Fruit fly (Drosophila melanogaster): ENCODE results near the gene bond.
A peak's percentile ranks its signal among the peaks of the same experiment; 100 is the strongest.

bond gene

DNA sequence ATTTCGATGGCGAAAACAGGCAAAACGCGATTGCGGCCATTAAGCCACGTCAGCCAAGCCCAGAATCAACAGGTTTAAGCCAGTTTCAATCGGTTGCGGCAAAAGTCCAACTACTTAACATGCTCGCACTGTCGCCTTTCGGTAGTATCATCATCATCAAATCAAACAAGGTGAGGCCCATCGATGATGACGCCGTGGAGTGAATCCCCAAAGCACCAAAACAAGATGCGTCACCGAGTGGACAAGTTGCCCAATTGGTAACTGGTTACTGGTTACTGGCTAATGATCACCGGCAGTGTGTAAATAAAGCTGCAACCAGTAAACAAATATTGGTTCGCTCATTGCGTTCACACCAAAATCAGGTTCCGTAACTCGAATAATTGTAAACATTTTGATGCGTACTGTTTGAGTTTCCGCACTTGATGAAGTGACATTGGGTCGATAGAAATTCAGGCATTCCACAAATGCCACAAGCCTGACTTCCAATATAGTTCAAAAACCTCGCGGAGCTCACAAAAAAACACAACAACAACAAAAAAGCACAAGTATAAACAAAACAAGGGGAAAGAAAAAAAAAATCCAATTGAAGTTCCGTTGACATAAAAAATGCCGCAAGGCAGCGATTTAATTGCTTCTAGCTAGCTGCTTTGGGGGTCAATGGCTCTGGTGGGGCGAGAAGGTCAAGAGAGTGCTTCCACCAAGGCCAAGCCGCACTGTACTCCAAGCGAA lies 26.0 kb upstream of the bond start (continued):
- TF ChIP-seq oc (tag; optimal IDR thresholded peaks at IDR 0.05) (peak; percentile 57), CG16863 (GFP tag; optimal IDR thresholded peaks at IDR 0.05) (peak; percentile 25), Blimp-1 (GFP tag; optimal IDR thresholded peaks at IDR 0.05) (peak; percentile 67), ap (GFP tag; IDR thresholded peaks at IDR 0.05) (peak; percentile 49; the same call in 1 of the 2 replicates), vvl (GFP tag; IDR thresholded peaks at IDR 0.05) (no peak; the same call in 1 of the 2 replicates), CG34224 (GFP tag; IDR thresholded peaks at IDR 0.05; ENCODE audit: partially characterized antibody) (0 out of 3 replicates have a peak, but pooled peaks have one; percentile 10), CG14014 (GFP tag; IDR thresholded peaks at IDR 0.05) (peak; percentile 38; the same call in 1 of the 2 replicates), trem (tag; optimal IDR thresholded peaks at IDR 0.05) (no peak), CG2889 (GFP tag; IDR thresholded peaks at IDR 0.05) (no peak), CG31224 (GFP tag; IDR thresholded peaks at IDR 0.05) (0 out of 2 replicates have a peak, but pooled peaks have one; percentile 32), HLHmδ (GFP tag; optimal IDR thresholded peaks at IDR 0.05) (peak; percentile 75), rib (GFP tag; IDR thresholded peaks at IDR 0.05) (no peak), CG12659 (GFP tag; optimal IDR thresholded peaks at IDR 0.05) (peak; percentile 56), CG31441 (GFP tag; IDR thresholded peaks at IDR 0.05) (peak; percentile 56), ken (GFP tag; IDR thresholded peaks at IDR 0.05) (no peak), CG32772 (GFP tag; IDR thresholded peaks at IDR 0.05) (no peak), YL-1 (GFP tag; optimal IDR thresholded peaks at IDR 0.05) (peak; percentile 5), CG12104 (GFP tag; optimal IDR thresholded peaks at IDR 0.05) (peak; percentile 14), CG10366 (GFP tag; IDR thresholded peaks at IDR 0.05) (no peak), CG8765 (GFP tag; IDR thresholded peaks at IDR 0.05) (no peak), MTF-1 (GFP tag; optimal IDR thresholded peaks at IDR 0.05; ENCODE audit: borderline replicate concordance) (peak; percentile 81), Lim3 (GFP tag; IDR thresholded peaks at IDR 0.05) (no peak), schlank (tag; optimal IDR thresholded peaks at IDR 0.05) (peak; percentile 21), CG11504 (tag; optimal IDR thresholded peaks at IDR 0.05) (peak; percentile 43), sqz (GFP tag; optimal IDR thresholded peaks at IDR 0.05) (peak; percentile 86), ind (GFP tag; optimal IDR thresholded peaks at IDR 0.05) (no peak), CG14710 (tag; optimal IDR thresholded peaks at IDR 0.05) (peak; percentile 44), CG3838 (GFP tag; optimal IDR thresholded peaks at IDR 0.05) (peak; percentile 32), zfh1 (GFP tag; IDR thresholded peaks at IDR 0.05) (peak; percentile 41; the same call in 2 of the 3 replicates), croc (GFP tag; conservative IDR thresholded peaks at IDR 0.05) (no peak), CG7271 (tag; optimal IDR thresholded peaks at IDR 0.05) (peak; percentile 42), Sry-β (GFP tag; optimal IDR thresholded peaks at IDR 0.05) (peak; percentile 26), so (GFP tag; IDR thresholded peaks at IDR 0.05) (peak; percentile 69; the same call in 2 of the 3 replicates), CG18262 (tag; optimal IDR thresholded peaks at IDR 0.05) (peak; percentile 42), Dip2 (GFP tag; IDR thresholded peaks at IDR 0.05) (no peak), CG2202 (tag; optimal IDR thresholded peaks at IDR 0.05) (peak; percentile 74), dan (GFP tag; IDR thresholded peaks at IDR 0.05) (no peak), Atf3 (GFP tag; optimal IDR thresholded peaks at IDR 0.05) (peak; percentile 56), eyg (GFP tag; optimal IDR thresholded peaks at IDR 0.05) (peak; percentile 70), E2f2 (GFP tag; IDR thresholded peaks at IDR 0.05) (peak; percentile 40; the same call in 1 of the 2 replicates), CG17359 (tag; optimal IDR thresholded peaks at IDR 0.05) (peak; percentile 84), Bdp1 (GFP tag; optimal IDR thresholded peaks at IDR 0.05) (peak; percentile 25), CG13287 (GFP tag; IDR thresholded peaks at IDR 0.05; ENCODE audit: partially characterized antibody) (no peak), CG13424 (tag; optimal IDR thresholded peaks at IDR 0.05) (peak; percentile 54), CrebB (tag; optimal IDR thresholded peaks at IDR 0.05) (peak; percentile 86), CG6254 (GFP tag; optimal IDR thresholded peaks at IDR 0.05) (peak; percentile 53), CG6813 (GFP tag; optimal IDR thresholded peaks at IDR 0.05) (peak; percentile 72), Elba2 (GFP tag; optimal IDR thresholded peaks at IDR 0.05) (no peak), CG30431 (GFP tag; optimal IDR thresholded peaks at IDR 0.05) (no peak)

Data from whole organism, embryonic.